Worm (Caenorhabditis elegans): Measurements from ENCODE around the gene srsx-30.

DNA sequence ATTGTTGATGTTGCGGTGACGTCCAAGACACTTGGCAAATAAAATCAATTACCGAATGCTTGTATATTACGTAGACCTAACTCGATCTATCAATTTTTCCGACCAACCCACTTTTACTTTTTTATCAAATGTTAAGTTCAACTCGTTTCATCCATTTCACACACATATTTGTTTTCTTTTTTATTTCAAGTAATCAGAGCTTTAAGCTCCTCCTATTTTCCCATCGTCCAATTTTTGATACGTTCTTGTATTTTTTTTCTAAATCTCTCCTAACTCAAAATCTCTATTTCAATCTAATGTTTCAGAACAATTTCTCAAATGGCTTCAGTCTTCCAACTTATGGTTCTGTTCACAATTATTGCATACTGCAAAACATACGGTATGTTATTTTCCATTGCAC lies 39.8 kb downstream of the srsx-30 start, which contains the start of gene ZK856.6:
- TF ChIP-seq ets-4 (GFP tag; optimal IDR thresholded peaks at IDR 0.05) (no peak), ztf-6 (GFP tag; IDR thresholded peaks at IDR 0.05) (no peak), ama-1 (optimal IDR thresholded peaks at IDR 0.05) (no peak), ama-1 (GFP tag; optimal IDR thresholded peaks at IDR 0.05) (no peak), egl-44 (GFP tag; IDR thresholded peaks at IDR 0.05) (no peak), lag-1 (GFP tag; IDR thresholded peaks at IDR 0.05) (no peak)

Measured in whole organism, young adult.